Fruit fly (Drosophila melanogaster) whole organism, pupa: Measurements from ENCODE around the gene Naa80.

Experiments used
- CG12605 ChIP-seq: fragments of 200-800 bp; sonication (Bioruptor generic); IDR thresholded peaks from 2 replicates; pipeline ENCODE4 v1.3.6; 2022; ENCODE audit warnings: missing biosample characterization, missing genetic modification characterization
- CG8159 ChIP-seq: fragments of 200-800 bp; sonication (Bioruptor generic); optimal IDR thresholded peaks from 3 replicates; lab custom pipeline; 2018; ENCODE audit warnings: missing biosample characterization, mild to moderate bottlenecking, missing genetic modification characterization, moderate library complexity

DNA sequence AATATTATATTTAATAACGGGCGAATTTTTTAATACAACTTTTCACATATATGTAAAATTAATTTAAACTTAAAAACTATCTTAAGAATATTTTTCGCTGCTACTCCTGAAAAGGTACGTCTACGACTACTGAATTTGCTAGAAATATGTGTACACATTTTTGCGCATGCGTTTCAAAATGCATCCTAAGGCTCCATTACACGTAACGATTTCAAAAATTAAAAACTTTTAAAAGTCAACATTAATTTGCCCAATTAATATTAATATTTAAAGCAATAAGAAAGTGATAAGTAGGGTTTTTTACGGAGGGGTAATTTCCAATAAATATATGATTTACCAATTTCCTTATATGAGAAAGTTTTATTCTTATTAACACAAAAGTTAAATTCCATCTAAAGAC is 36.9 kb upstream of the Naa80 start, which contains the start of gene FoxP:
- TF ChIP-seq CG12605 (GFP tag; lab: Robert Waterston, UW) (no peak), CG8159 (tag; lab: Kevin White, UChicago) (no peak)
